Worm (Caenorhabditis elegans) whole organism, L1 larva: Measurements from ENCODE around the gene D1054.18.

Experiments
- C04F5.9 ChIP-seq: sonication (generic microtip); optimal IDR thresholded peaks from 2 replicates; lab custom pipeline; 2016; ENCODE audit warnings: missing genetic modification characterization, missing compliant biosample characterization
- alr-1 ChIP-seq: fragments of 200-800 bp; sonication (Bioruptor generic); optimal IDR thresholded peaks from 2 replicates; lab custom pipeline; 2018; ENCODE audit warnings: borderline replicate concordance, mild to moderate bottlenecking, missing genetic modification characterization, missing compliant biosample characterization
- blmp-1 ChIP-seq: fragments of 150-350 bp; optimal IDR thresholded peaks from 2 replicates; lab custom pipeline; 2014; ENCODE audit warnings: missing biosample characterization, missing genetic modification characterization
- ceh-63 ChIP-seq: fragments of 200-800 bp; sonication (Bioruptor generic); optimal IDR thresholded peaks from 2 replicates; lab custom pipeline; 2018; ENCODE audit warnings: mild to moderate bottlenecking, missing genetic modification characterization, missing compliant biosample characterization
- ceh-90 ChIP-seq: sonication (generic microtip); optimal IDR thresholded peaks from 2 replicates; lab custom pipeline; 2016; ENCODE audit warnings: missing genetic modification characterization, missing compliant biosample characterization
- ces-1 ChIP-seq: fragments of 150-350 bp; optimal IDR thresholded peaks from 2 replicates; lab custom pipeline; 2014; ENCODE audit warnings: missing biosample characterization, missing genetic modification reagents, missing genetic modification characterization
- dpl-1 ChIP-seq, 3 experiments: fragments of 150-350 bp in 2 of 3; sonication (generic microtip) in 1 of 3; optimal IDR thresholded peaks; 2 replicates each; lab custom pipeline; 2014 to 2017; ENCODE audit warnings: missing biosample characterization in 3 of 3, missing genetic modification characterization in 3 of 3, missing genetic modification reagents in 3 of 3
- efl-1 ChIP-seq, 4 experiments: fragments of 150-350 bp; optimal IDR thresholded peaks in 3 of 4; peaks in 1 of 4; 1 replicate in 1 of 4; 2 replicates in 3 of 4; lab custom pipeline; 2014; ENCODE audit warnings: missing biosample characterization in 2 of 4, missing genetic modification characterization in 2 of 4, missing genetic modification reagents in 2 of 4
- efl-3 ChIP-seq: fragments of 200-800 bp; sonication (Bioruptor generic); optimal IDR thresholded peaks from 2 replicates; lab custom pipeline; 2018; ENCODE audit warnings: mild to moderate bottlenecking, missing genetic modification characterization, missing compliant biosample characterization
- egl-13 ChIP-seq: sonication (generic microtip); optimal IDR thresholded peaks from 2 replicates; lab custom pipeline; 2016; ENCODE audit warnings: missing genotype, missing genetic modification reagents, missing genetic modification characterization, missing compliant biosample characterization
- egl-27 ChIP-seq, 2 experiments: fragments of 150-350 bp in 1 of 2; sonication (generic microtip); optimal IDR thresholded peaks; 3 replicates each; lab custom pipeline; 2017 to 2018; ENCODE audit warnings: missing biosample characterization in 2 of 2, missing genetic modification characterization in 2 of 2, missing genetic modification reagents in 2 of 2
- elt-2 ChIP-seq: sonication (generic microtip); optimal IDR thresholded peaks from 2 replicates; lab custom pipeline; 2016; ENCODE audit warnings: missing genetic modification characterization, mild to moderate bottlenecking, inconsistent platforms, missing compliant biosample characterization, missing genetic modification reagents
- ets-5 ChIP-seq: fragments of 200-800 bp; sonication (Bioruptor generic); IDR thresholded peaks from 2 replicates; pipeline ENCODE4 v1.3.6; 2022; ENCODE audit warnings: missing genetic modification characterization, missing compliant biosample characterization
- fkh-4 ChIP-seq: sonication (generic microtip); optimal IDR thresholded peaks from 2 replicates; lab custom pipeline; 2016; ENCODE audit warnings: missing compliant biosample characterization, missing genetic modification characterization, borderline replicate concordance
- hlh-17 ChIP-seq: fragments of 200-800 bp; sonication (Bioruptor generic); optimal IDR thresholded peaks from 2 replicates; lab custom pipeline; 2018; ENCODE audit warnings: missing genetic modification characterization, mild to moderate bottlenecking, missing compliant biosample characterization, moderate library complexity, borderline replicate concordance
- hlh-4 ChIP-seq: sonication (generic microtip); optimal IDR thresholded peaks from 2 replicates; lab custom pipeline; 2016; ENCODE audit warnings: mild to moderate bottlenecking, missing genetic modification characterization, missing compliant biosample characterization
- isw-1 ChIP-seq: fragments of 200-800 bp; sonication (Bioruptor generic); IDR thresholded peaks from 2 replicates; pipeline ENCODE4 v1.3.6; 2022; ENCODE audit warnings: missing genetic modification characterization, missing compliant biosample characterization
- jun-1 ChIP-seq: fragments of 150-350 bp; optimal IDR thresholded peaks from 2 replicates; lab custom pipeline; 2014; ENCODE audit warnings: missing biosample characterization, missing genetic modification reagents, missing genetic modification characterization
- lin-13 ChIP-seq: fragments of 150-350 bp; optimal IDR thresholded peaks from 2 replicates; lab custom pipeline; 2014; ENCODE audit warnings: missing biosample characterization, missing genetic modification reagents, missing genetic modification characterization
- lin-14 ChIP-seq: fragments of 200-800 bp; sonication (Bioruptor generic); optimal IDR thresholded peaks from 2 replicates; lab custom pipeline; 2018; ENCODE audit warnings: mild to moderate bottlenecking, missing genetic modification characterization, moderate library complexity, missing compliant biosample characterization
- lin-35 ChIP-seq, 2 experiments: fragments of 150-350 bp; optimal IDR thresholded peaks; 2 replicates each; lab custom pipeline; 2014; ENCODE audit warnings: missing biosample characterization in 2 of 2, missing genetic modification characterization in 2 of 2, missing genetic modification reagents in 2 of 2
- lin-39 ChIP-seq: fragments of 150-350 bp; optimal IDR thresholded peaks from 2 replicates; lab custom pipeline; 2014; ENCODE audit warnings: missing biosample characterization, missing genetic modification reagents, missing genetic modification characterization
- lsy-2 ChIP-seq, 2 experiments: fragments of 150-350 bp; optimal IDR thresholded peaks; 2 replicates each; lab custom pipeline; 2014; ENCODE audit warnings: missing biosample characterization in 2 of 2, missing genetic modification characterization in 2 of 2
- mab-9 ChIP-seq: fragments of 200-800 bp; sonication (Bioruptor generic); IDR thresholded peaks from 2 replicates; pipeline ENCODE4 v1.3.6; 2022; ENCODE audit warnings: missing genetic modification reagents, missing genetic modification characterization, missing compliant biosample characterization
- mdl-1 ChIP-seq, 2 experiments: fragments of 150-350 bp; optimal IDR thresholded peaks; 2 replicates each; lab custom pipeline; 2014 to 2017; ENCODE audit warnings: missing biosample characterization in 2 of 2, missing genetic modification characterization in 2 of 2, inconsistent platforms in 1 of 2
- mep-1 ChIP-seq: fragments of 150-350 bp; optimal IDR thresholded peaks from 2 replicates; lab custom pipeline; 2014; ENCODE audit warnings: missing biosample characterization, missing genetic modification characterization
- nhr-20 ChIP-seq: sonication (generic microtip); optimal IDR thresholded peaks from 2 replicates; lab custom pipeline; 2016; ENCODE audit warnings: mild to moderate bottlenecking, missing genetic modification characterization, missing compliant biosample characterization
- nhr-237 ChIP-seq: fragments of 150-350 bp; optimal IDR thresholded peaks from 2 replicates; lab custom pipeline; 2014; ENCODE audit warnings: missing biosample characterization, missing genetic modification characterization
- nhr-28 ChIP-seq: fragments of 150-350 bp; optimal IDR thresholded peaks from 2 replicates; lab custom pipeline; 2014; ENCODE audit warnings: missing biosample characterization, missing genetic modification characterization
- nhr-47 ChIP-seq: sonication (generic microtip); optimal IDR thresholded peaks from 2 replicates; lab custom pipeline; 2016; ENCODE audit warnings: mild to moderate bottlenecking, missing genetic modification characterization, moderate library complexity, missing compliant biosample characterization
- nhr-76 ChIP-seq: sonication (generic microtip); optimal IDR thresholded peaks from 2 replicates; lab custom pipeline; 2017; ENCODE audit warnings: missing biosample characterization, missing genetic modification characterization
- nhr-84 ChIP-seq: sonication (generic microtip); optimal IDR thresholded peaks from 2 replicates; lab custom pipeline; 2017; ENCODE audit warnings: missing biosample characterization, missing genetic modification characterization
- nhr-85 ChIP-seq: sonication (generic microtip); peaks from one replicate; lab custom pipeline; 2016; ENCODE audit warnings: missing genetic modification characterization, inconsistent platforms, missing compliant biosample characterization
- pag-3 ChIP-seq: sonication (generic microtip); optimal IDR thresholded peaks from 2 replicates; lab custom pipeline; 2017; ENCODE audit warnings: missing genetic modification characterization, mild to moderate bottlenecking, missing compliant biosample characterization, antibody characterized with exemption, borderline replicate concordance; ENCODE audit not compliant: insufficient read depth
- skn-1 ChIP-seq: fragments of 150-350 bp; optimal IDR thresholded peaks from 2 replicates; lab custom pipeline; 2014; ENCODE audit warnings: missing biosample characterization, missing genetic modification characterization
- snpc-4 ChIP-seq: fragments of 150-350 bp; optimal IDR thresholded peaks from 2 replicates; lab custom pipeline; 2014; ENCODE audit warnings: missing biosample characterization, missing genetic modification characterization
- tbx-2 ChIP-seq: sonication (generic microtip); optimal IDR thresholded peaks from 2 replicates; lab custom pipeline; 2016; ENCODE audit warnings: missing genetic modification characterization, missing compliant biosample characterization
- unc-130 ChIP-seq: fragments of 150-350 bp; optimal IDR thresholded peaks from 2 replicates; lab custom pipeline; 2017; ENCODE audit warnings: missing biosample characterization, missing genetic modification characterization, inconsistent platforms

The D1054.18 gene

ce11 chrV:10784011-10784410, 17.0 kb downstream of the D1054.18 start, which contains the start of gene D1054.8:
Gene D1054.8, plus strand, starts transcription at chrV:10784311.
- TF ChIP-seq nhr-237: no peak
- TF ChIP-seq mdl-1 (tag; optimal IDR thresholded peaks at IDR 0.05; lab: Kevin White, UChicago): no peak
- TF ChIP-seq ets-5 (GFP tag; lab: Robert Waterston, UW): no peak
- TF ChIP-seq ceh-63 (GFP tag; lab: Kevin White, UChicago): no peak

ce11 chrV:10776528-10777055, 24.4 kb downstream of the D1054.18 start, which contains the start of gene D1054.5:
Gene D1054.5, minus strand, starts transcription at chrV:10776578.
- TF ChIP-seq nhr-47 (tag; lab: Kevin White, UChicago) (no peak), jun-1 (tag; lab: Kevin White, UChicago) (peak; percentile 30), elt-2 (tag; lab: Kevin White, UChicago) (peak; percentile 94)

ce11 chrV:10773216-10773615, 27.8 kb downstream of the D1054.18 start:
- TF ChIP-seq efl-3 (no peak), nhr-85 (peak; percentile 19)

- TF ChIP-seq dpl-1 (GFP tag; optimal IDR thresholded peaks at IDR 0.05; lab: Kevin White, UChicago): no peak
- TF ChIP-seq fkh-4 (tag; lab: Kevin White, UChicago): no peak
- TF ChIP-seq mab-9: no peak
- no peak for TF ChIP-seq skn-1 (tag; lab: Kevin White, UChicago)
- TF ChIP-seq nhr-28 (tag; lab: Kevin White, UChicago): no peak
- TF ChIP-seq lin-39 (tag; lab: Kevin White, UChicago): no peak
- TF ChIP-seq C04F5.9: no peak
- TF ChIP-seq ceh-90 (tag; lab: Kevin White, UChicago): no peak
- no peak for TF ChIP-seq alr-1 (tag; lab: Kevin White, UChicago)
- TF ChIP-seq lin-13 (GFP tag; lab: Kevin White, UChicago): no peak
- no peak for TF ChIP-seq hlh-4
- no peak for TF ChIP-seq nhr-20 (tag; lab: Kevin White, UChicago)
- TF ChIP-seq egl-27 (tag; optimal IDR thresholded peaks at IDR 0.05; lab: Kevin White, UChicago): no peak
- TF ChIP-seq hlh-17 (GFP tag; lab: Kevin White, UChicago): no peak
- no peak for TF ChIP-seq jun-1 (tag; lab: Kevin White, UChicago)
- TF ChIP-seq egl-13 (tag; lab: Kevin White, UChicago): no peak
- no peak for TF ChIP-seq nhr-47 (tag; lab: Kevin White, UChicago)
- TF ChIP-seq ces-1 (GFP tag; lab: Kevin White, UChicago): no peak
These were observed 29.6 kb downstream of the D1054.18 start, which contains the start of gene D1054.3 for ce11 chrV:10771390-10771789. Gene D1054.3, plus strand, starts transcription at chrV:10771451.

- no peak for TF ChIP-seq pag-3
- TF ChIP-seq elt-2 (tag; lab: Kevin White, UChicago): no peak
- peak in 1 of 2 experiments; percentile 41 for TF ChIP-seq lsy-2 (tag; optimal IDR thresholded peaks at IDR 0.05; lab: Kevin White, UChicago)
- TF ChIP-seq nhr-76 (tag; lab: Kevin White, UChicago): no peak
- TF ChIP-seq isw-1: no peak
- TF ChIP-seq ceh-90 (tag; lab: Kevin White, UChicago): no peak
- TF ChIP-seq skn-1 (tag; lab: Kevin White, UChicago): peak; percentile 92
- TF ChIP-seq efl-1 (optimal IDR thresholded peaks at IDR 0.05; lab: Kevin White, UChicago): peak in 1 of 2 experiments; percentile 24
- TF ChIP-seq efl-1 (GFP tag; optimal IDR thresholded peaks at IDR 0.05 in 1 of 2; lab: Kevin White, UChicago): peak in 1 of 2 experiments; percentile 3
- peak; percentile 19 for TF ChIP-seq snpc-4 (tag; lab: Kevin White, UChicago)
- peak; percentile 54 for TF ChIP-seq lin-14
- TF ChIP-seq unc-130 (tag; lab: Kevin White, UChicago): no peak
- no peak for TF ChIP-seq nhr-84 (tag; lab: Kevin White, UChicago)
- peak; percentile 22 to 34 for TF ChIP-seq lin-35 (GFP tag; optimal IDR thresholded peaks at IDR 0.05; lab: Kevin White, UChicago)
- TF ChIP-seq tbx-2 (tag; lab: Kevin White, UChicago): no peak
- peak in 2 of 3 experiments; percentile 1 to 37 for TF ChIP-seq dpl-1 (GFP tag; optimal IDR thresholded peaks at IDR 0.05; lab: Kevin White, UChicago)
- TF ChIP-seq mep-1: peak; percentile 45
- TF ChIP-seq lin-13 (GFP tag; lab: Kevin White, UChicago): no peak
- peak; percentile 45 for TF ChIP-seq blmp-1 (tag; lab: Kevin White, UChicago)
These were observed 31.0 kb downstream of the D1054.18 start, which contains the start of the genes D1054.1 and pas-2 for ce11 chrV:10770026-10770425. Gene D1054.1, minus strand, starts transcription at chrV:10770217. Gene pas-2, plus strand, starts transcription at chrV:10770368.
